Worm (Caenorhabditis elegans) whole organism, young adult: ENCODE measurements around the gene sma-10.

Experiments used
- bed-1 ChIP-seq: fragments of 200-800 bp; sonication (Bioruptor generic); IDR thresholded peaks from 2 replicates; pipeline ENCODE4 v1.3.6; 2022; ENCODE audit warnings: missing genetic modification reagents, missing genetic modification characterization, missing compliant biosample characterization
- nhr-90 ChIP-seq: sonication (generic microtip); optimal IDR thresholded peaks from 2 replicates; lab custom pipeline; 2016; ENCODE audit warnings: missing genotype, mild to moderate bottlenecking, missing genetic modification characterization, missing compliant biosample characterization
- pha-4 ChIP-seq: fragments of 150-350 bp; sonication (generic microtip); optimal IDR thresholded peaks from 2 replicates; lab custom pipeline; 2014; ENCODE audit warnings: missing biosample characterization, missing genetic modification reagents, missing genetic modification characterization

DNA sequence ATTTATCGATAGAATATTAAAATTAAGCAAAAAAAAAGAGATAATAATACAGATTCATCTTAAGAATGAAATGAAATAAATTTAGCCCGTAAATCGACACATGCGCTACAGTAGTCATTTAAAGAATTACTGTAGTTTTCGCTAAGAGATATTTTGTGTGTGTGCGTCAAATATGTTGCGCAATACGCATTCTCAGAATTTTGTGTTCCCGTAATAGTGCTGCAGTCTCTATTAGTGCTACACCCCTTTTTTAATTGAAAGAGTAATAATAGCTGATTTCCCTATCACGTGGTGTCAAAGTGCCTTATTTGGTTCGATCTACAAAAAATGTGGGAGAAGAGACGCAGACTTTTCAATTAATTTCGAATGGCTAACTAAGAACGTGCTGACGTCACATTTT is 29.9 kb upstream of the sma-10 start:
- no peak for TF ChIP-seq bed-1
- no peak for TF ChIP-seq nhr-90 (tag; lab: Kevin White, UChicago)
- no peak for TF ChIP-seq pha-4 (tag; lab: Kevin White, UChicago)
